Fruit fly (Drosophila melanogaster) whole organism, prepupa: ENCODE measurements around the gene Fit2.

Source experiments
- Blimp-1 ChIP-seq: fragments of 200-800 bp; sonication (Bioruptor generic); optimal IDR thresholded peaks from 3 replicates; lab custom pipeline; 2017; ENCODE audit warnings: missing biosample characterization, missing genetic modification characterization, mild to moderate bottlenecking, moderate library complexity, missing genetic modification reagents
- CG10631 ChIP-seq: fragments of 200-800 bp; sonication (Bioruptor generic); optimal IDR thresholded peaks from 2 replicates; lab custom pipeline; 2016; ENCODE audit warnings: missing biosample characterization, missing genetic modification characterization
- CG11294 ChIP-seq: fragments of 200-800 bp; sonication (Bioruptor generic); IDR thresholded peaks from 2 replicates; pipeline ENCODE4 v1.3.6; 2022; ENCODE audit warnings: missing biosample characterization, missing genetic modification characterization
- CG11762 ChIP-seq: fragments of 200-800 bp; sonication (Bioruptor generic); optimal IDR thresholded peaks from 3 replicates; lab custom pipeline; 2016; ENCODE audit warnings: missing biosample characterization, missing genetic modification characterization; ENCODE audit not compliant: insufficient read depth
- CG11902 ChIP-seq: fragments of 200-800 bp; sonication (Bioruptor generic); optimal IDR thresholded peaks from 3 replicates; lab custom pipeline; 2016; ENCODE audit warnings: missing biosample characterization, missing genetic modification characterization
- CG15336 ChIP-seq: fragments of 200-800 bp; sonication (Bioruptor generic); IDR thresholded peaks from 2 replicates; pipeline ENCODE4 v1.3.6; 2022; ENCODE audit warnings: missing biosample characterization, missing genetic modification characterization
- CG1621 ChIP-seq: fragments of 200-800 bp; sonication (Bioruptor generic); optimal IDR thresholded peaks from 3 replicates; lab custom pipeline; 2018; ENCODE audit warnings: missing biosample characterization, mild to moderate bottlenecking, missing genetic modification characterization
- CG16779 ChIP-seq: fragments of 200-800 bp; sonication (Bioruptor generic); optimal IDR thresholded peaks from 3 replicates; lab custom pipeline; 2017; ENCODE audit warnings: missing biosample characterization, mild to moderate bottlenecking, missing genetic modification characterization
- CG3032 ChIP-seq: fragments of 200-800 bp; optimal IDR thresholded peaks from 2 replicates; lab custom pipeline; 2019; ENCODE audit warnings: missing biosample characterization, mild to moderate bottlenecking, missing genetic modification characterization, moderate library complexity
- CG31627 ChIP-seq: fragments of 200-800 bp; sonication (Bioruptor generic); optimal IDR thresholded peaks from 3 replicates; lab custom pipeline; 2016; ENCODE audit warnings: missing biosample characterization, missing genetic modification characterization
- CG32006 ChIP-seq: fragments of 200-800 bp; sonication (Bioruptor generic); optimal IDR thresholded peaks from 3 replicates; lab custom pipeline; 2017; ENCODE audit warnings: missing biosample characterization, mild to moderate bottlenecking, missing genetic modification characterization
- CG34406 ChIP-seq: fragments of 200-800 bp; sonication (Bioruptor generic); optimal IDR thresholded peaks from 3 replicates; lab custom pipeline; 2016; ENCODE audit warnings: missing biosample characterization, missing genetic modification characterization
- CG4318 ChIP-seq: fragments of 200-800 bp; sonication (Bioruptor generic); optimal IDR thresholded peaks from 3 replicates; lab custom pipeline; 2017; ENCODE audit warnings: missing biosample characterization, mild to moderate bottlenecking, missing genetic modification characterization
- CG6163 ChIP-seq: fragments of 200-800 bp; sonication (Bioruptor generic); IDR thresholded peaks from 3 replicates; pipeline ENCODE4 v1.3.6; 2022; ENCODE audit warnings: missing biosample characterization, missing genetic modification characterization
- CG6276 ChIP-seq: fragments of 200-800 bp; sonication (Bioruptor generic); optimal IDR thresholded peaks from 2 replicates; lab custom pipeline; 2017; ENCODE audit warnings: missing biosample characterization, mild to moderate bottlenecking, missing genetic modification characterization
- CG6792 ChIP-seq: fragments of 200-800 bp; sonication (Bioruptor generic); optimal IDR thresholded peaks from 3 replicates; lab custom pipeline; 2016; ENCODE audit warnings: missing biosample characterization, missing genetic modification characterization
- CG6808 ChIP-seq: fragments of 200-800 bp; sonication (Bioruptor generic); optimal IDR thresholded peaks from 3 replicates; lab custom pipeline; 2017; ENCODE audit warnings: missing biosample characterization, missing genetic modification characterization, mild to moderate bottlenecking, moderate library complexity, missing genetic modification reagents
- CG6854 ChIP-seq: fragments of 200-800 bp; sonication (Bioruptor generic); optimal IDR thresholded peaks from 2 replicates; lab custom pipeline; 2017; ENCODE audit warnings: missing biosample characterization, mild to moderate bottlenecking, missing genetic modification characterization
- CG7368 ChIP-seq: fragments of 200-800 bp; sonication (Bioruptor generic); optimal IDR thresholded peaks from 3 replicates; lab custom pipeline; 2016; ENCODE audit warnings: missing biosample characterization, missing genetic modification characterization
- CG8632 ChIP-seq: fragments of 200-800 bp; sonication (Bioruptor generic); optimal IDR thresholded peaks from 3 replicates; lab custom pipeline; 2016; ENCODE audit warnings: missing biosample characterization, missing genetic modification characterization
- CG9139 ChIP-seq: fragments of 200-800 bp; sonication (Bioruptor generic); optimal IDR thresholded peaks from 3 replicates; lab custom pipeline; 2017; ENCODE audit warnings: missing biosample characterization, mild to moderate bottlenecking, missing genetic modification characterization
- Eip75B ChIP-seq: fragments of 200-800 bp; sonication (Bioruptor generic); optimal IDR thresholded peaks from 3 replicates; lab custom pipeline; 2016; ENCODE audit warnings: missing biosample characterization, missing genetic modification characterization
- Eip78C ChIP-seq: fragments of 200-800 bp; sonication (Bioruptor generic); peaks from one replicate; lab custom pipeline; 2016; ENCODE audit warnings: missing biosample characterization, missing genetic modification characterization
- Eip93F ChIP-seq: fragments of 200-800 bp; sonication (Bioruptor generic); optimal IDR thresholded peaks from 2 replicates; lab custom pipeline; 2016; ENCODE audit warnings: missing biosample characterization, mild to moderate bottlenecking, missing genetic modification characterization
- Ets21C ChIP-seq: fragments of 200-800 bp; sonication (Bioruptor generic); optimal IDR thresholded peaks from 3 replicates; lab custom pipeline; 2016; ENCODE audit warnings: missing biosample characterization, missing genetic modification characterization
- Ets96B ChIP-seq: fragments of 200-800 bp; optimal IDR thresholded peaks from 2 replicates; lab custom pipeline; 2019; ENCODE audit warnings: missing biosample characterization, mild to moderate bottlenecking, missing genetic modification characterization, moderate library complexity
- Gug ChIP-seq: fragments of 200-800 bp; sonication (Bioruptor generic); IDR thresholded peaks from 2 replicates; pipeline ENCODE4 v1.3.6; 2022; ENCODE audit warnings: missing biosample characterization, missing genetic modification characterization
- Hr4 ChIP-seq: fragments of 200-800 bp; sonication (Bioruptor generic); optimal IDR thresholded peaks from 3 replicates; lab custom pipeline; 2016; ENCODE audit warnings: missing biosample characterization, missing genetic modification characterization
- Lpt ChIP-seq: fragments of 200-800 bp; sonication (Bioruptor generic); optimal IDR thresholded peaks from 3 replicates; lab custom pipeline; 2016; ENCODE audit warnings: missing biosample characterization, missing genetic modification characterization
- Met ChIP-seq: fragments of 200-800 bp; sonication (Bioruptor generic); optimal IDR thresholded peaks from 3 replicates; lab custom pipeline; 2016; ENCODE audit warnings: missing biosample characterization, missing genetic modification characterization
- OdsH ChIP-seq: fragments of 200-800 bp; sonication (Bioruptor generic); optimal IDR thresholded peaks from 3 replicates; lab custom pipeline; 2016; ENCODE audit warnings: missing biosample characterization, missing genetic modification characterization
- Smox ChIP-seq: fragments of 200-800 bp; sonication (Bioruptor generic); optimal IDR thresholded peaks from 3 replicates; lab custom pipeline; 2016; ENCODE audit warnings: missing biosample characterization, missing genetic modification characterization
- Sox102F ChIP-seq: fragments of 200-800 bp; sonication (Bioruptor generic); optimal IDR thresholded peaks from 2 replicates; lab custom pipeline; 2016; ENCODE audit warnings: missing biosample characterization, mild to moderate bottlenecking, missing genetic modification characterization
- Sox14 ChIP-seq: fragments of 200-800 bp; sonication (Bioruptor generic); optimal IDR thresholded peaks from 3 replicates; lab custom pipeline; 2016; ENCODE audit warnings: missing biosample characterization, missing genetic modification characterization
- Sox15 ChIP-seq: fragments of 200-800 bp; sonication (Bioruptor generic); optimal IDR thresholded peaks from 3 replicates; lab custom pipeline; 2016; ENCODE audit warnings: missing biosample characterization, missing genetic modification characterization
- achi ChIP-seq: fragments of 200-800 bp; sonication (Bioruptor generic); optimal IDR thresholded peaks from 3 replicates; lab custom pipeline; 2016; ENCODE audit warnings: missing biosample characterization, missing genetic modification characterization
- acj6 ChIP-seq: fragments of 200-800 bp; sonication (Bioruptor generic); optimal IDR thresholded peaks from 3 replicates; lab custom pipeline; 2016; ENCODE audit warnings: missing biosample characterization, missing genetic modification characterization
- dsx ChIP-seq: fragments of 200-800 bp; optimal IDR thresholded peaks from 3 replicates; lab custom pipeline; 2019; ENCODE audit warnings: missing biosample characterization, mild to moderate bottlenecking, missing genetic modification characterization, moderate library complexity; ENCODE audit not compliant: poor library complexity, severe bottlenecking
- eg ChIP-seq: fragments of 200-800 bp; sonication (Bioruptor generic); IDR thresholded peaks from 3 replicates; pipeline ENCODE4 v1.3.6; 2022; ENCODE audit warnings: missing biosample characterization, missing genetic modification characterization
- esn ChIP-seq: fragments of 200-800 bp; sonication (Bioruptor generic); optimal IDR thresholded peaks from 2 replicates; lab custom pipeline; 2016; ENCODE audit warnings: missing biosample characterization, mild to moderate bottlenecking, missing genetic modification characterization, moderate library complexity
- fd85E ChIP-seq: fragments of 200-800 bp; sonication (Bioruptor generic); optimal IDR thresholded peaks from 3 replicates; lab custom pipeline; 2016; ENCODE audit warnings: missing biosample characterization, missing genetic modification characterization
- fkh ChIP-seq: fragments of 200-800 bp; sonication (Bioruptor generic); optimal IDR thresholded peaks from 3 replicates; lab custom pipeline; 2017; ENCODE audit warnings: missing biosample characterization, mild to moderate bottlenecking, missing genetic modification characterization, moderate library complexity
- net ChIP-seq: fragments of 200-800 bp; sonication (Bioruptor generic); optimal IDR thresholded peaks from 3 replicates; lab custom pipeline; 2016; ENCODE audit warnings: missing biosample characterization, missing genetic modification characterization
- salr ChIP-seq, 2 experiments: fragments of 200-800 bp; sonication (Bioruptor generic); optimal IDR thresholded peaks; 3 replicates each; lab custom pipeline; 2016 to 2018; ENCODE audit warnings: missing biosample characterization in 2 of 2, missing genetic modification characterization in 2 of 2, mild to moderate bottlenecking in 1 of 2
- ss ChIP-seq, 2 experiments: fragments of 200-800 bp; sonication (Bioruptor generic); optimal IDR thresholded peaks; 2 replicates in 1 of 2; 3 replicates in 1 of 2; lab custom pipeline; 2017 to 2018; ENCODE audit warnings: mild to moderate bottlenecking in 2 of 2, missing biosample characterization in 2 of 2, missing genetic modification characterization in 2 of 2, moderate library complexity in 1 of 2
- svp ChIP-seq: fragments of 200-800 bp; sonication (Bioruptor generic); peaks from one replicate; lab custom pipeline; 2016; ENCODE audit warnings: missing biosample characterization, missing genetic modification characterization

Gene Fit2

DNA sequence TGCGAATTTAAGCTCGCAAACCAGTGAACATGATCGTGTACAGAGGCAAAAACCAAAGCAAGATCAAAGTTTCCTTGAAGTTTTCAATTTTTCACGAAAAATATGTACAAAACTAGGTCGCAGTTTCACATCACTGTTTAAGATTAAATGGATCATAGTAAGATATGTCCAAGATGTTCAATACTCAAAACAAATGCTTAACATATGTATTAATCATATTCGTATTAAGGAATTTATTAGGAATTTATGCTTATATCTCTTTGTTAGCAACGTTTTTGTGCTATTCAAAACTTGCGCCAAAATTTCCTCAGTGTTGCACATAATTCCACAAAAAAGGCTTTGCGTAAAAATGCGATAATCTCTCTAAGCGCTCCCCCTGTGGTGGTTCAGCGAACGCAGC, 36.8 kb upstream of the Fit2 start (continued):
- TF ChIP-seq ss (GFP tag; optimal IDR thresholded peaks at IDR 0.05; lab: Kevin White, UChicago) = no peak
- peak; percentile 58 for TF ChIP-seq Hr4
- peak; percentile 2 for TF ChIP-seq CG6808 (GFP tag; lab: Kevin White, UChicago)
- TF ChIP-seq achi (GFP tag; lab: Kevin White, UChicago) = no peak
- TF ChIP-seq Lpt = no peak
- TF ChIP-seq CG11902 (GFP tag; lab: Kevin White, UChicago) = no peak
- TF ChIP-seq Sox102F (GFP tag; lab: Kevin White, UChicago) = no peak
- no peak for TF ChIP-seq svp (GFP tag; lab: Kevin White, UChicago)
- no peak for TF ChIP-seq esn (GFP tag; lab: Kevin White, UChicago)
- TF ChIP-seq CG7368 (GFP tag; lab: Kevin White, UChicago) = no peak
- TF ChIP-seq OdsH (GFP tag; lab: Kevin White, UChicago) = peak; percentile 18
- no peak for TF ChIP-seq dsx (GFP tag; lab: Kevin White, UChicago)
- no peak for TF ChIP-seq Sox15 (GFP tag; lab: Kevin White, UChicago)
- TF ChIP-seq, all 60 proteins: peak for 15

DNA sequence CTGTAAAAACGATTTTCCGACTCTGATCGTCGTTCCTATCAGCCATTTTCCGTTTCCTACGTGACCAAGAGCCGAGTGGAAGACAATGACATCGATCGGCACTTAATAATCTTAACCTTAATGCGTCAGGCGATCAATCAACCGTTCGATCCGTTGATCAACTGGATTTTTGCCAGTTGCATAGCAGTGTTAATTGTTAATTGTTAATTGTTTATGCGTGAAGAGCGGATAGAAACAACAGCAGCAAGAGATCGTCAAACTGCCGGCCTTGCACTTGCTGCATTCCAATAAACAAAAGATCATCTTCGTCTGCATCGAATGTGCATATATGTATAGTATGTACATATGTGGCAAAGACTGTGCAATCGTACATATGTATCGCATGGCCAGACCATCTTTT, 35.6 kb upstream of the Fit2 start:
- no peak for TF ChIP-seq fkh (GFP tag; lab: Kevin White, UChicago)
- TF ChIP-seq Hr4 = no peak
- TF ChIP-seq svp (GFP tag; lab: Kevin White, UChicago) = peak; percentile 80
- no peak for TF ChIP-seq Blimp-1 (GFP tag; lab: Kevin White, UChicago)
- no peak for TF ChIP-seq Sox14 (GFP tag; lab: Kevin White, UChicago)

DNA sequence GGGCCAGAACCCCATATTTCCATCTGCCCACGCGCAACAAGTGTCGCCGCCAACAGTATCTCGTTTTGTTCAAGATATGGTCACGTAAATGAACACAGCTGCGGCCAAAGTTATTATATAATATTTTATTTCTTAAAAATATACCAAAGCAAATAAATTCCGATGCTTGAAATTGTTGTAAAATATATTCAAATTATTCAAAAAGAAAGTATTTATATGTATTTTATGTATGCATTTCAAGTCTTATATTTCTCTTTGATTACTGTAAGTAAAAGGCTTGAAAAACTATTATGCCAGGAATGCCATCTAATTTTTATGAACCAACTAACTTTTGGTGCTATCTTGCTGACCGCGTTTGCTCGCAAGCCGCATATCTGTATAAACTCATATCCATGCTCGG, 35.0 kb upstream of the Fit2 start:
- TF ChIP-seq CG15336 (GFP tag; lab: Robert Waterston, UW) = peak; percentile 90
- TF ChIP-seq net (GFP tag; lab: Kevin White, UChicago) = peak; percentile 87
- TF ChIP-seq CG31627 (GFP tag; lab: Kevin White, UChicago) = peak; percentile 70
- peak; percentile 57 for TF ChIP-seq CG16779 (tag; lab: Kevin White, UChicago)
- peak; percentile 82 for TF ChIP-seq CG3032
- peak; percentile 79 for TF ChIP-seq CG10631 (GFP tag; lab: Kevin White, UChicago)
- TF ChIP-seq CG6808 (GFP tag; lab: Kevin White, UChicago) = peak; percentile 88
- peak; percentile 68 for TF ChIP-seq Eip93F (GFP tag; lab: Kevin White, UChicago)
- TF ChIP-seq Ets96B = peak; percentile 85
- peak; percentile 81 for TF ChIP-seq acj6 (GFP tag; lab: Kevin White, UChicago)
- TF ChIP-seq CG6792 = peak; percentile 83
- no peak for TF ChIP-seq Eip75B (GFP tag; lab: Kevin White, UChicago)
- peak; percentile 46 for TF ChIP-seq CG7368 (GFP tag; lab: Kevin White, UChicago)
- peak; percentile 76 for TF ChIP-seq CG6276 (GFP tag; lab: Kevin White, UChicago)
- TF ChIP-seq Hr4 = no peak
- peak; percentile 98 for TF ChIP-seq Eip78C (GFP tag; lab: Kevin White, UChicago)
- TF ChIP-seq salr (GFP tag; optimal IDR thresholded peaks at IDR 0.05; lab: Kevin White, UChicago) = peak in 1 of 2 experiments; percentile 37
- peak; percentile 85 for TF ChIP-seq CG32006 (GFP tag; lab: Kevin White, UChicago)
- TF ChIP-seq Sox14 (GFP tag; lab: Kevin White, UChicago) = peak; percentile 77
- 0 out of 2 replicates have a peak, but pooled peaks have one; percentile 19 for TF ChIP-seq CG11294 (GFP tag; lab: Robert Waterston, UW)
- peak; percentile 87 for TF ChIP-seq CG6854
- TF ChIP-seq fd85E = no peak
- no peak for TF ChIP-seq OdsH (GFP tag; lab: Kevin White, UChicago)
- peak; percentile 73 for TF ChIP-seq Blimp-1 (GFP tag; lab: Kevin White, UChicago)
- peak; percentile 45 for TF ChIP-seq Ets21C
- no peak for TF ChIP-seq CG4318 (GFP tag; lab: Kevin White, UChicago)
- TF ChIP-seq Met (GFP tag; lab: Kevin White, UChicago) = peak; percentile 91
- TF ChIP-seq esn (GFP tag; lab: Kevin White, UChicago) = peak; percentile 92
- TF ChIP-seq CG8632 = peak; percentile 87
- peak; percentile 73; the same call in 1 of the 3 replicates for TF ChIP-seq eg (GFP tag; lab: Robert Waterston, UW)
- no peak for TF ChIP-seq CG9139
- TF ChIP-seq CG11762 (GFP tag; lab: Kevin White, UChicago) = peak; percentile 77
- TF ChIP-seq CG6163 = peak; percentile 76; the same call in 2 of the 3 replicates
- peak; percentile 69 for TF ChIP-seq CG1621 (tag; lab: Kevin White, UChicago)
- TF ChIP-seq Gug = peak; percentile 51
- peak; percentile 85 for TF ChIP-seq CG34406
- TF ChIP-seq Smox (GFP tag; lab: Kevin White, UChicago) = peak; percentile 82
- peak; percentile 85 for TF ChIP-seq Sox102F (GFP tag; lab: Kevin White, UChicago)
- TF ChIP-seq achi (GFP tag; lab: Kevin White, UChicago) = peak; percentile 82
